Worm (Caenorhabditis elegans) whole organism, late embryonic: ENCODE data around the gene cpr-8.

Experiments
- fkh-10 ChIP-seq: fragments of 150-350 bp; optimal IDR thresholded peaks from 2 replicates; lab custom pipeline; 2014; ENCODE audit warnings: missing biosample characterization, missing genetic modification reagents, missing genetic modification characterization
- pqm-1 ChIP-seq: sonication (generic microtip); optimal IDR thresholded peaks from 2 replicates; lab custom pipeline; 2016; ENCODE audit warnings: missing genetic modification characterization, missing compliant biosample characterization
- unc-3 ChIP-seq, 2 experiments: fragments of 200-800 bp in 1 of 2; sonication (Bioruptor generic) in 1 of 2; sonication (generic microtip) in 1 of 2; conservative IDR thresholded peaks in 1 of 2; optimal IDR thresholded peaks in 1 of 2; 2 replicates each; pipeline versions ENCODE4 v1.3.6 to Lab custom; 2016 to 2022; ENCODE audit warnings: missing compliant biosample characterization in 2 of 2, missing genetic modification characterization in 2 of 2, missing genetic modification reagents in 1 of 2

- no peak for TF ChIP-seq unc-3 (GFP tag; conservative IDR thresholded peaks at IDR 0.05; lab: Robert Waterston, UW)
- no peak for TF ChIP-seq unc-3 (tag; optimal IDR thresholded peaks at IDR 0.05; lab: Kevin White, UChicago)
- TF ChIP-seq pqm-1, result no peak
- TF ChIP-seq fkh-10 (GFP tag; lab: Kevin White, UChicago), result no peak
Measured at ce11 chrV:1160716-1161115, 26.3 kb downstream of the cpr-8 start.
